Worm (Caenorhabditis elegans): ENCODE measurements around the gene F58H7.5.
A peak's percentile ranks its signal among the peaks of the same experiment; 100 is the strongest.
"Not testable (repeated sequence)": the region's sequence is repeated elsewhere in the genome, so short reads cannot be mapped to it uniquely, and the experiment has no call there.

Gene F58H7.5

DNA sequence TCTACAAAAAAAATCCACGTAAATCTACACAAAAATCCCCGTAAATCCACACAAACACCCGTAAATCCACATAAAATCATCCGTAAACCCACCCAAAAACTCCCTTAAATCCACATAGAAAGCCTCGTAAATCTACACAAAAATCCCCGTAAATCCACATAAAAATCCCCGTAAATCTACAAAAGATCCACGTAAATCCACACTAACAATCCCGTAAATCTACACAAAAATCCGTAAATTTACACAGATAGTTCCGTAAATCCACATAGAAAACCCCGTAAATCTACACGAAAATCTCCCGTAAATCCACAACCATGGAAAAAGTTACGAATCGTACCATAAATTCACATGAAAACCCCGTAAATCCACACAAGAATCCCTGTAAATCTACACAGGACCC lies 41.2 kb upstream of the F58H7.5 start:
- no peak for TF ChIP-seq nhr-67 (tag; optimal IDR thresholded peaks at IDR 0.05)
- no peak for TF ChIP-seq nhr-25 (tag; optimal IDR thresholded peaks at IDR 0.05)

DNA sequence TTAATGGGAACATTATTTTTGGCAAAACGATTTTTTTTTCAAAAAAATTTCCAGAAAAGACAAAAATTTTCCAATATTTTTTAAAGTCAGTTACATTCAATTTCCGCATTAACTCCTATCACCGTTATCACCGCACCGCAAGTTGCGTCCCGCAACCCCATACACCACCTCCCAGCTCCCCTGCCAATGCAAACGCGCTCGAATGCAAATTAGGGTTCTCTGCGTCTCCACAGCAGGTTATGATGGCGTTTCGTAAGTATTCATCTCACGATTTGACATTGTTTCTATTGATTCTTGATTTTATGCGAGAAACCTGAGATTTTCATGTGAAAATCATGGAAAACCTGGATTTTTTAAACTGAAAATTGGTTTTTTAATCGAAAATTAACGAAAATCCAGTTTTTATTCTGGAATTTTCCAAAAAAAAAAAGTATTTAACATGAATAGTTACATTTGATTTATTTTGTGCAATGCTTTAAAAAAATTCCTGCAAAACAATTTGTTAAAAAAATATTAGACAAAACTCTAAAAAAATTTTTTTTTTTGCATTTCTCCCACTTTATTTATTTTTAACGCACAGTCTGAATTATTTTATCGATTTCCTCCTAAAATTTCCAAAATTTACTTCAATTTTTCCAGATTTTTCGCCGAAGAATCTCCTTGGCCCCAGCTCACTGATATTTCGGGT lies 34.9 kb upstream of the F58H7.5 start, which contains the start of gene mak-2:
Gene mak-2 (plus strand): TSS at position 638 of the 688 bp plus-strand sequence.
- TF ChIP-seq tbx-2 (tag; optimal IDR thresholded peaks at IDR 0.05): peak; percentile 13
- TF ChIP-seq nhr-43 (tag; optimal IDR thresholded peaks at IDR 0.05; ENCODE audit: poor library complexity, severe bottlenecking): no peak
- TF ChIP-seq pha-4 (tag; optimal IDR thresholded peaks at IDR 0.05): peak; percentile 87
- TF ChIP-seq pqm-1 (tag; optimal IDR thresholded peaks at IDR 0.05): peak; percentile 58
- TF ChIP-seq snpc-4 (tag; optimal IDR thresholded peaks at IDR 0.05): peak; percentile 83
- peak; percentile 80 for TF ChIP-seq nhr-23 (tag; optimal IDR thresholded peaks at IDR 0.05)
- peak; percentile 62 for TF ChIP-seq ceh-28 (tag; optimal IDR thresholded peaks at IDR 0.05)
- TF ChIP-seq lin-15B (tag; optimal IDR thresholded peaks at IDR 0.05): peak; percentile 91
- no peak for TF ChIP-seq daf-12 (tag; optimal IDR thresholded peaks at IDR 0.05)
- TF ChIP-seq egl-5 (tag; optimal IDR thresholded peaks at IDR 0.05): peak; percentile 66
- TF ChIP-seq nfya-1 (tag; optimal IDR thresholded peaks at IDR 0.05; ENCODE audit: insufficient read depth): peak; percentile 66
- TF ChIP-seq nhr-237 (tag; optimal IDR thresholded peaks at IDR 0.05): no peak
- TF ChIP-seq lin-39 (tag; optimal IDR thresholded peaks at IDR 0.05): peak; percentile 96
- TF ChIP-seq jun-1 (tag; optimal IDR thresholded peaks at IDR 0.05): peak; percentile 54
- no peak for TF ChIP-seq ZK546.5 (tag; optimal IDR thresholded peaks at IDR 0.05)
- no peak for TF ChIP-seq unc-39 (tag; optimal IDR thresholded peaks at IDR 0.05)
- TF ChIP-seq nhr-25 (tag; optimal IDR thresholded peaks at IDR 0.05): peak; percentile 63
- peak; percentile 59 for TF ChIP-seq ama-1 (optimal IDR thresholded peaks at IDR 0.05)
- TF ChIP-seq R02D3.7 (tag; optimal IDR thresholded peaks at IDR 0.05): peak; percentile 36
- TF ChIP-seq elt-2 (tag; optimal IDR thresholded peaks at IDR 0.05): peak; percentile 75
- peak; percentile 67 for TF ChIP-seq hmg-11 (tag; optimal IDR thresholded peaks at IDR 0.05)
- no peak for TF ChIP-seq mdl-1 (tag; optimal IDR thresholded peaks at IDR 0.05)
- peak; percentile 55 for TF ChIP-seq skn-1 (tag; optimal IDR thresholded peaks at IDR 0.05)

DNA sequence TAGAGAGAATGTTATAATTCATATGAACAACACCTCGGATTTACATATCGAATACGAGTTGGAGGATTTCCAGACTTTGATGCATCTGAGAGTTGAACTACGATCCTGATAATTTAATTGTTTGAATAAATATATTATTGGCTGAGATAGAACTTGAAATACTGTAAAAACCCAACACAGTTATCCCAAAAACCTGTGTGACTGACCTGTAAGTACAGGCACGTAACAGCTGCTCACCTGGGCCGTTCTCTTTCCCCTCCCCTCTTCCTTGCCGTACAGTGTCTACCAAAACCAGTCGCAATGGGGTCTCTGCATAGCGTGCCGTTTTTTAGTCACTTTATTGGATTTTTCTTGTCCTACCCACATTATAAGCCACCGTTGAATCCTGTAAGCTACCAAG lies 14.8 kb upstream of the F58H7.5 start, which contains the start of gene fbxc-12:
Gene fbxc-12 (plus strand): TSS at position 301 of the 400 bp plus-strand sequence.
- not testable (repeated sequence) for TF ChIP-seq tbx-2, egl-27, elt-3 (tag; optimal IDR thresholded peaks at IDR 0.05)

DNA sequence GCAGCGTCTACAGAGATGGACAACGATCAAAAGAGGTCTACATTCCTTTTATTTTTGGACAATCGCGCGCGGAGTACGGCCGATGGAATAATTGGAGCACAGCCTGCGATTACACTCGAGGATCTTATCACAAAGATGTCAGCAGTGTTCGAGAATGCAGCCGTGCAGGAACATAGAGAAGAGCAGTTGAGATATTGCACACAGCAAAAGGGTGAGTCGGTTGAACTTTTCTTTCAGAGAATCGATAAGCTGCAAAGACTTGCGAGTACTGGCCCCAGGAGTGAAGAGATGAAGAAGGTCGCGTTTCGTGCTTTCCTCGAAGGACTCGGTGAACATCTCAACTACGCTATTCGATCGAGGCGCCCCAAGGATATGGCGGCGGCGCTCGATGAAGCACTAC lies 4.9 kb upstream of the F58H7.5 start:
- TF ChIP-seq nhr-237 (tag; optimal IDR thresholded peaks at IDR 0.05) (no peak), nhr-11 (tag; optimal IDR thresholded peaks at IDR 0.05) (no peak), elt-2 (tag; optimal IDR thresholded peaks at IDR 0.05) (no peak), unc-62 (GFP tag; optimal IDR thresholded peaks at IDR 0.05) (no peak), nfya-1 (tag; optimal IDR thresholded peaks at IDR 0.05; ENCODE audit: insufficient read depth) (no peak), ztf-11 (tag; optimal IDR thresholded peaks at IDR 0.05) (no peak), R02D3.7 (tag; optimal IDR thresholded peaks at IDR 0.05) (no peak), ama-1 (optimal IDR thresholded peaks at IDR 0.05) (no peak), egl-27 (tag; optimal IDR thresholded peaks at IDR 0.05) (no peak), skn-1 (tag; optimal IDR thresholded peaks at IDR 0.05) (no peak), lsy-12 (tag; optimal IDR thresholded peaks at IDR 0.05) (no peak), jun-1 (tag; optimal IDR thresholded peaks at IDR 0.05) (no peak), unc-39 (tag; optimal IDR thresholded peaks at IDR 0.05) (no peak), tbx-2 (tag; optimal IDR thresholded peaks at IDR 0.05) (no peak), sea-2 (GFP tag; optimal IDR thresholded peaks at IDR 0.05) (no peak), nhr-77 (tag; optimal IDR thresholded peaks at IDR 0.05) (no peak), nhr-25 (tag; optimal IDR thresholded peaks at IDR 0.05) (no peak), hmg-11 (tag; optimal IDR thresholded peaks at IDR 0.05) (no peak)

DNA sequence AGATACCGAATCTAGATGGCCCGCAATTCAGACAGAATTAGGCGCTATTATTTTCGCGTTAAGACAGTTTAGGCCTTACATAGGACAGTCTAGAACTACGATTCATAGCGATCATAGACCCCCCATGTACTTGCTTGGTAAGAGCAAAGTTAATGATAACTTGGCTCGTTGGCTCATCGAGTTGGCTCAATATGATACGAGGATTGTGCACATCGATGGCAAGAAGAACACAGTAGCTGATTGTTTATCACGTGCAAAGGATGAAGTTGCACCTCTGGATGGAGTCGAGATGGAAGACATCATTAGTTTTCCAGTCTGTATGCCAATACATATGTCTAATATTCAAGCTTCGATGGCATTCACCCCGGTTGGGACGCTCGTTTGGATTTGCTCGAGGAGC lies 2.1 kb upstream of the F58H7.5 start:
- TF ChIP-seq fos-1 (tag; optimal IDR thresholded peaks at IDR 0.05): no peak
- no peak for TF ChIP-seq elt-3 (tag; optimal IDR thresholded peaks at IDR 0.05)
- no peak for TF ChIP-seq R02D3.7 (tag; optimal IDR thresholded peaks at IDR 0.05)
- no peak for TF ChIP-seq nhr-77 (tag; optimal IDR thresholded peaks at IDR 0.05)
- TF ChIP-seq nhr-67 (tag; optimal IDR thresholded peaks at IDR 0.05): no peak
- no peak for TF ChIP-seq nhr-12 (tag; optimal IDR thresholded peaks at IDR 0.05)
- TF ChIP-seq ztf-11 (tag; optimal IDR thresholded peaks at IDR 0.05): no peak
- no peak for TF ChIP-seq ZK546.5 (tag; optimal IDR thresholded peaks at IDR 0.05)
- no peak for TF ChIP-seq elt-1 (tag; optimal IDR thresholded peaks at IDR 0.05)
- no peak for TF ChIP-seq jun-1 (tag; optimal IDR thresholded peaks at IDR 0.05)
- no peak for TF ChIP-seq nhr-23 (tag; optimal IDR thresholded peaks at IDR 0.05)
- no peak for TF ChIP-seq skn-1 (tag; optimal IDR thresholded peaks at IDR 0.05)

Measured in whole organism, L3 larva.